Fruit fly (Drosophila melanogaster): Measurements from ENCODE around the gene chico.
A peak's percentile ranks its signal among the peaks of the same experiment; 100 is the strongest.

Gene chico

DNA sequence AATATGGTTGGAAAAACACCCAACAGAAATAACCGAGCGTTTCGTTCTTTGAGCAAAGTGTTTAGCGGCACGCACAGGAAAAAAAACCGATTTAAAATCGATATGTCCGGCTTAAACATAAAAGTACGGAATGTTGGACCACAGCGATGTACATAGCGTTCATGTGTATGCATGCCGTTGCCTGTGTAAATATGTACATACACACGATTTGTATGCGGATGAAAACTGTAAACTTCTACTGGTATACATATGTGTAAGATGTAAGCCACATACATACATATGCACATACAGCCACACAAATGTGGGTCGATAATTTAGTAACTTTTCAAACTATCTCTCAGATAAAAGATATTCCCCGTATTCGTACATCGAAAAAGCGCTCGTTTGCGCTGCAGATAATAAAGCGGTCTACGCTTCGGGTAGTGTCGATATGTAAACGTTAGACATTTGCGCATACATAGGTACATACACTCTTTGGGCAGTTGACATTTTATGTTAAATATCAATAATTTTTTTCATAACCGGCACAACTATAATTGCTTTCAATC, 2.9 kb upstream of the chico start (continued):
- TF ChIP-seq CG12155 (GFP tag; optimal IDR thresholded peaks at IDR 0.05): no peak
- TF ChIP-seq CG7357 (GFP tag; IDR thresholded peaks at IDR 0.05): no peak
- no peak for TF ChIP-seq stwl (tag; optimal IDR thresholded peaks at IDR 0.05)
- TF ChIP-seq CG13296 (GFP tag; optimal IDR thresholded peaks at IDR 0.05): peak; percentile 80
- no peak for TF ChIP-seq Nf-YB (GFP tag; optimal IDR thresholded peaks at IDR 0.05)
- TF ChIP-seq MESR4 (GFP tag; optimal IDR thresholded peaks at IDR 0.05): no peak
- TF ChIP-seq fd102C (GFP tag; optimal IDR thresholded peaks at IDR 0.05): peak; percentile 46
- peak; percentile 20 for TF ChIP-seq corto (GFP tag; optimal IDR thresholded peaks at IDR 0.05)
- TF ChIP-seq CG6654 (GFP tag; optimal IDR thresholded peaks at IDR 0.05): no peak
- TF ChIP-seq CG2712 (tag; optimal IDR thresholded peaks at IDR 0.05): peak; percentile 9
- TF ChIP-seq BEAF-32 (GFP tag; optimal IDR thresholded peaks at IDR 0.05): no peak
- peak; percentile 35 for TF ChIP-seq Neu2 (GFP tag; optimal IDR thresholded peaks at IDR 0.05; ENCODE audit: borderline replicate concordance)
- TF ChIP-seq ssp (GFP tag; IDR thresholded peaks at IDR 0.05): no peak
- TF ChIP-seq her (GFP tag; optimal IDR thresholded peaks at IDR 0.05): no peak
- TF ChIP-seq grau (tag; optimal IDR thresholded peaks at IDR 0.05): no peak
- peak; percentile 34 for TF ChIP-seq CG13424 (tag; optimal IDR thresholded peaks at IDR 0.05)
- TF ChIP-seq Hr3 (GFP tag; optimal IDR thresholded peaks at IDR 0.05): no peak
- peak; percentile 16 for TF ChIP-seq sug (tag; optimal IDR thresholded peaks at IDR 0.05)
- peak; percentile 33; the same call in 1 of the 2 replicates for TF ChIP-seq peb (GFP tag; IDR thresholded peaks at IDR 0.05)
- TF ChIP-seq CG9609 (GFP tag; optimal IDR thresholded peaks at IDR 0.05): no peak
- no peak for TF ChIP-seq CG15269 (tag; optimal IDR thresholded peaks at IDR 0.05)
- TF ChIP-seq psq (GFP tag; optimal IDR thresholded peaks at IDR 0.05): no peak
- TF ChIP-seq fu2 (GFP tag; optimal IDR thresholded peaks at IDR 0.05): no peak
- no peak for TF ChIP-seq gro (GFP tag; optimal IDR thresholded peaks at IDR 0.05)
- no peak for TF ChIP-seq Oli (tag; optimal IDR thresholded peaks at IDR 0.05)
- TF ChIP-seq tio (GFP tag; optimal IDR thresholded peaks at IDR 0.05): no peak
- no peak for TF ChIP-seq CG30431 (GFP tag; optimal IDR thresholded peaks at IDR 0.05)
- TF ChIP-seq CG9876 (GFP tag; optimal IDR thresholded peaks at IDR 0.05): no peak
- TF ChIP-seq Adf1 (GFP tag; IDR thresholded peaks at IDR 0.05): no peak
- no peak for TF ChIP-seq esg (GFP tag; conservative IDR thresholded peaks at IDR 0.05)
- TF ChIP-seq CG12071 (GFP tag; optimal IDR thresholded peaks at IDR 0.05): no peak
- TF ChIP-seq Awh (GFP tag; IDR thresholded peaks at IDR 0.05): no peak; the same call in 1 of the 2 replicates
- no peak for TF ChIP-seq CG13624 (GFP tag; optimal IDR thresholded peaks at IDR 0.05)
- peak in 1 of 2 experiments; percentile 55 for TF ChIP-seq insv (GFP tag; optimal IDR thresholded peaks at IDR 0.05)
- no peak for TF ChIP-seq kni (GFP tag; optimal IDR thresholded peaks at IDR 0.05)
- TF ChIP-seq chm (GFP tag; IDR thresholded peaks at IDR 0.05): peak; percentile 80
- TF ChIP-seq CG8281 (tag; optimal IDR thresholded peaks at IDR 0.05): no peak
- no peak for TF ChIP-seq CG32772 (GFP tag; IDR thresholded peaks at IDR 0.05)
- TF ChIP-seq yki (optimal IDR thresholded peaks at IDR 0.05): no peak
- peak; percentile 40 for TF ChIP-seq CG1529 (GFP tag; optimal IDR thresholded peaks at IDR 0.05)
- no peak for TF ChIP-seq sima (GFP tag; optimal IDR thresholded peaks at IDR 0.05)
- no peak for TF ChIP-seq CG15073 (GFP tag; optimal IDR thresholded peaks at IDR 0.05)
- no peak for TF ChIP-seq zfh2 (GFP tag; optimal IDR thresholded peaks at IDR 0.05)
- TF ChIP-seq nerfin-1 (tag; optimal IDR thresholded peaks at IDR 0.05): peak; percentile 91
- no peak for TF ChIP-seq chn (GFP tag; optimal IDR thresholded peaks at IDR 0.05)
- TF ChIP-seq Bteb2 (GFP tag; optimal IDR thresholded peaks at IDR 0.05): no peak
- no peak for TF ChIP-seq CG31441 (GFP tag; IDR thresholded peaks at IDR 0.05)
- TF ChIP-seq Lim3 (GFP tag; IDR thresholded peaks at IDR 0.05): no peak
- no peak for TF ChIP-seq CG6689 (GFP tag; IDR thresholded peaks at IDR 0.05)
- no peak for TF ChIP-seq CG1647 (GFP tag; optimal IDR thresholded peaks at IDR 0.05)
- no peak for TF ChIP-seq otp (GFP tag; IDR thresholded peaks at IDR 0.05)
- TF ChIP-seq CG11723 (GFP tag; optimal IDR thresholded peaks at IDR 0.05): peak; percentile 27
